Fruit fly (Drosophila melanogaster) whole organism, prepupa: ENCODE data around the gene Kr-h2.

Experiments used
- CG11294 ChIP-seq: fragments of 200-800 bp; sonication (Bioruptor generic); IDR thresholded peaks from 2 replicates; pipeline ENCODE4 v1.3.6; 2022; ENCODE audit warnings: missing biosample characterization, missing genetic modification characterization
- CG3032 ChIP-seq: fragments of 200-800 bp; optimal IDR thresholded peaks from 2 replicates; lab custom pipeline; 2019; ENCODE audit warnings: missing biosample characterization, mild to moderate bottlenecking, missing genetic modification characterization, moderate library complexity
- CG31627 ChIP-seq: fragments of 200-800 bp; sonication (Bioruptor generic); optimal IDR thresholded peaks from 3 replicates; lab custom pipeline; 2016; ENCODE audit warnings: missing biosample characterization, missing genetic modification characterization
- CG6276 ChIP-seq: fragments of 200-800 bp; sonication (Bioruptor generic); optimal IDR thresholded peaks from 2 replicates; lab custom pipeline; 2017; ENCODE audit warnings: missing biosample characterization, mild to moderate bottlenecking, missing genetic modification characterization
- CG8632 ChIP-seq: fragments of 200-800 bp; sonication (Bioruptor generic); optimal IDR thresholded peaks from 3 replicates; lab custom pipeline; 2016; ENCODE audit warnings: missing biosample characterization, missing genetic modification characterization
- Hr39 ChIP-seq: fragments of 200-800 bp; sonication (Bioruptor generic); optimal IDR thresholded peaks from 2 replicates; lab custom pipeline; 2016; ENCODE audit warnings: missing biosample characterization, missing genetic modification characterization
- Lpt ChIP-seq: fragments of 200-800 bp; sonication (Bioruptor generic); optimal IDR thresholded peaks from 3 replicates; lab custom pipeline; 2016; ENCODE audit warnings: missing biosample characterization, missing genetic modification characterization
- Met ChIP-seq: fragments of 200-800 bp; sonication (Bioruptor generic); optimal IDR thresholded peaks from 3 replicates; lab custom pipeline; 2016; ENCODE audit warnings: missing biosample characterization, missing genetic modification characterization
- OdsH ChIP-seq: fragments of 200-800 bp; sonication (Bioruptor generic); optimal IDR thresholded peaks from 3 replicates; lab custom pipeline; 2016; ENCODE audit warnings: missing biosample characterization, missing genetic modification characterization
- Sox14 ChIP-seq: fragments of 200-800 bp; sonication (Bioruptor generic); optimal IDR thresholded peaks from 3 replicates; lab custom pipeline; 2016; ENCODE audit warnings: missing biosample characterization, missing genetic modification characterization
- topi ChIP-seq: fragments of 200-800 bp; sonication (Bioruptor generic); optimal IDR thresholded peaks from 3 replicates; lab custom pipeline; 2016; ENCODE audit warnings: missing biosample characterization, missing genetic modification characterization

DNA sequence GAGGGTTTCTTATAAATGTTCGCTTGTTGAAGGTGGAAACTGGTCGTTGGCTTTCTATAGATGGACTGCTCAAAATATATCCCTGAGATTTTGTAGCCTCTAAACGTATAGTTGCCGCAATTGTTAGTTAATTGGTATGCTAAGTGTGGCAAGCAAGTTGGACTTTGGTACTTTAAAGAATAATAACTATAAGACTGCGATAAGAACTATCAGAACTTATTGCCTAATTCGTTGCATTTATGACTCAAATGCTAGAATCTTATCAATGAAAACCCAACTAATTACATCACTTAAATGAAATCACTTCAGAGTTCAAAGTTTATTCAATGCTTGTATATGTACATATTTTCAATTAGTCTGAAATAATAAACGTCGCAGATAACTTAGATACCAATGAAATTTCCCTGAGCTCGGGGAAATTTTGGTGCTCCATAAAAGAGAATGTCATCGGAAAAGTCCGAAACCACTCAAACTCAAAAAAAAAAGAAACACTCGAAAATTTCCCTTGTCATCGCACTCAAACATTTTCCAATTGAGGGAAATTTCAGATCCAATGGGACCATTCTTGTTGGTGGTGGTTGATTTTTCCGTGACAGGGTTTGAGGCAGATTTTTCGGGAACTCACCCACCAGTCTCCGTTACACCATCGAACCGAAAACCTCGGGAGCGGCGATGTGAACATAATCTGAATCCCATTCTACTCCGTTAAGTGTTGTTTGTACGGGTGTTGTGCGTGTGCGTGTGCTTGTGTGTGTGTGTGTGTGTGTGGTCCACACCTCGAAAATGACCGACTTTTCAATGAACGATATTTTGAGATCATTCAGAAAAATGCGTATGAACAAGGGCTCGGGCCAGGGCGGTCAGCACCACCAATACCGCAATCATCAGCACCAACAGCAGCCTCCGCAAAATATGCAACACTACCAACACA lies 20.3 kb downstream of the Kr-h2 start, which contains the start of gene CG45075:
- TF ChIP-seq CG3032 (tag; lab: Kevin White, UChicago) (no peak), Hr39 (GFP tag; lab: Kevin White, UChicago) (no peak), CG8632 (GFP tag; lab: Kevin White, UChicago) (no peak), topi (GFP tag; lab: Kevin White, UChicago) (no peak), CG11294 (GFP tag; lab: Robert Waterston, UW) (no peak), CG31627 (GFP tag; lab: Kevin White, UChicago) (no peak), Sox14 (no peak), OdsH (GFP tag; lab: Kevin White, UChicago) (no peak), CG6276 (GFP tag; lab: Kevin White, UChicago) (no peak), Lpt (GFP tag; lab: Kevin White, UChicago) (no peak), Met (GFP tag; lab: Kevin White, UChicago) (no peak)
